Worm (Caenorhabditis elegans) whole organism, midembryonic: ENCODE data around the gene ucr-2.2.
A peak's percentile ranks its signal among the peaks of the same experiment; 100 is the strongest.

Experiments used
- T22C8.4 ChIP-seq: fragments of 200-800 bp; sonication (Bioruptor generic); IDR thresholded peaks from 2 replicates; pipeline ENCODE4 v1.3.6; 2022; ENCODE audit warnings: missing genetic modification characterization, missing compliant biosample characterization
- cog-1 ChIP-seq: sonication (generic microtip); optimal IDR thresholded peaks from 2 replicates; lab custom pipeline; 2016; ENCODE audit warnings: missing genetic modification characterization, missing compliant biosample characterization
- flt-1 ChIP-seq: fragments of 200-800 bp; sonication (Bioruptor generic); IDR thresholded peaks from 2 replicates; pipeline ENCODE4 v1.3.6; 2022; ENCODE audit warnings: missing genetic modification characterization, missing compliant biosample characterization
- klf-2 ChIP-seq: fragments of 200-800 bp; sonication (Bioruptor generic); conservative IDR thresholded peaks from 2 replicates; pipeline ENCODE4 v1.3.6; 2022; ENCODE audit warnings: missing genetic modification reagents, missing genetic modification characterization, missing compliant biosample characterization
- med-1 ChIP-seq: sonication (generic microtip); optimal IDR thresholded peaks from 2 replicates; lab custom pipeline; 2017; ENCODE audit warnings: missing genetic modification characterization, mild to moderate bottlenecking, missing compliant biosample characterization, antibody characterized with exemption, missing genetic modification reagents; ENCODE audit not compliant: insufficient read depth
- ref-1 ChIP-seq: fragments of 200-800 bp; sonication (Bioruptor generic); conservative IDR thresholded peaks from 2 replicates; pipeline ENCODE4 v1.3.6; 2022; ENCODE audit warnings: missing genetic modification reagents, missing genetic modification characterization, missing compliant biosample characterization
- tab-1 ChIP-seq: fragments of 200-800 bp; sonication (Bioruptor generic); IDR thresholded peaks from 2 replicates; pipeline ENCODE4 v1.3.6; 2022; ENCODE audit warnings: missing genetic modification characterization, missing compliant biosample characterization
- ztf-23 ChIP-seq: fragments of 200-800 bp; sonication (Bioruptor generic); IDR thresholded peaks from 2 replicates; pipeline ENCODE4 v1.3.6; 2022; ENCODE audit warnings: missing genetic modification reagents, missing genetic modification characterization, missing compliant biosample characterization
- ztf-29 ChIP-seq: fragments of 200-800 bp; sonication (Bioruptor generic); IDR thresholded peaks from 2 replicates; pipeline ENCODE4 v1.3.6; 2022; ENCODE audit warnings: missing genetic modification reagents, missing genetic modification characterization, missing compliant biosample characterization

ucr-2.2 gene

DNA sequence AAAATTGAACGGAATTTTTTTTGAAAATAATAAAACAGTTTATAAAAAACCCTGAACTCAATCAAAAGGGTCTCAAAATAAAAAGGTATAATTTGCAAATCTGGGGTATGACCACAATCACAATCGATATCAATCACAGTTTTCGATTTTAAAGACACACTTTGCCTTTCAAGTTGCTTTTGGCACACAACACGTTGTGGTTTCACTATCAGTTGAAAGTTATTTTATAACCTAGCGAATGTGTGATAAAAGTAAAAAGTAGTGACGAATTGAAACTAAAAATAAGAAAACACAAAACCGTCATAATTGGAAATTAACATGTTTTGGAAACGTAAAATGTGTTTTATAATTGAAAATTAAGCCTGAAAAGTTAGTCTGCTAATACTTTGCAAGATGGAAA lies 6.0 kb upstream of the ucr-2.2 start:
- no peak for TF ChIP-seq cog-1
- no peak for TF ChIP-seq klf-2 (GFP tag; lab: Robert Waterston, UW)
- TF ChIP-seq T22C8.4 (GFP tag; lab: Robert Waterston, UW), result no peak
- TF ChIP-seq flt-1, result no peak
- TF ChIP-seq ztf-29 (GFP tag; lab: Robert Waterston, UW), result no peak
- TF ChIP-seq tab-1, result no peak
- no peak for TF ChIP-seq med-1 (GFP tag; lab: Kevin White, UChicago)
- no peak for TF ChIP-seq ref-1 (GFP tag; lab: Robert Waterston, UW)
- no peak for TF ChIP-seq ztf-23 (GFP tag; lab: Robert Waterston, UW)

DNA sequence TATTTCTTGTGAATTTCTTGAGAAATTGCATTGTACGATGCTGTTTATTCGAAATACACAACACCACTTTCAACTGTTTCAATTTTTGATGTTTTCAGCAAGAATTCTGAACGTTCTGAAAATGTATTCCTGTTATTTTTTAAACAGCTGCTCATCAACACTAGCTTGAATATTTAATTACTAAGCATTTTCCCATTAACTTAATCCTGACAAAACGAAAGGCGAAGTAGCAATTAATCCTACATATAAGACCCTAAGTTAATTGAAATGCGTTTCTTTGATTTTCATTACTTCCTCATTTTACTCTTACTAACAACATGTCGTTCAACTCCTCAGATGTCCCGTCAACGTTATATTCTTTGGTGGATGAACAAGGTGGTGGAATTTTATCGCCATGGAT lies 5.3 kb upstream of the ucr-2.2 start, which contains the start of gene ocr-3:
ocr-3 (plus strand) TSS at position 301 of the 400 bp plus-strand sequence.
- TF ChIP-seq flt-1 (no peak), med-1 (GFP tag; lab: Kevin White, UChicago) (no peak), klf-2 (GFP tag; lab: Robert Waterston, UW) (no peak), T22C8.4 (GFP tag; lab: Robert Waterston, UW) (no peak), ref-1 (GFP tag; lab: Robert Waterston, UW) (no peak), tab-1 (no peak), cog-1 (no peak), ztf-29 (GFP tag; lab: Robert Waterston, UW) (no peak), ztf-23 (GFP tag; lab: Robert Waterston, UW) (no peak)

DNA sequence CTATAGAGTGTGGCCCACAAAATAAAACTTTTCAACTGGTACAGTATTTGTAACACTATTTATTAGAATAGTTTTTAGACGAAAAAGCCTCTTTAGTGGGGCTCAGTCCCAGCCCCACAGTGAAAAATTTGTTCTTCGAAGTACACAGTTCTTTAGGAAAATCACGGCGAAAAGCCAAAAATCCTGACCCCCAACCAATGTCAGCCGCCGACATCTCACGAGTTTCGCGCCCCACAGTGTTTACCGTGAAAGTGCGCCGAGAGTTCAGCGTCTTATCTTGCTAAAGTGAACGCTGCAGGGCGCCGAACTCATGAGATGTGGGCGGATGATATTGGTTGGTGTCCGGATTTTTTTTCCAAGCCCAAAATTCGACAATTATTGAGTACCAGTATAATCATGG lies 2.7 kb upstream of the ucr-2.2 start:
- TF ChIP-seq ref-1 (GFP tag; lab: Robert Waterston, UW), result no peak
- TF ChIP-seq flt-1, result no peak
- no peak for TF ChIP-seq tab-1
- TF ChIP-seq ztf-23 (GFP tag; lab: Robert Waterston, UW), result no peak
- TF ChIP-seq klf-2 (GFP tag; lab: Robert Waterston, UW), result no peak
- no peak for TF ChIP-seq ztf-29 (GFP tag; lab: Robert Waterston, UW)
- no peak for TF ChIP-seq T22C8.4 (GFP tag; lab: Robert Waterston, UW)
- no peak for TF ChIP-seq cog-1
- TF ChIP-seq med-1 (GFP tag; lab: Kevin White, UChicago), result no peak

DNA sequence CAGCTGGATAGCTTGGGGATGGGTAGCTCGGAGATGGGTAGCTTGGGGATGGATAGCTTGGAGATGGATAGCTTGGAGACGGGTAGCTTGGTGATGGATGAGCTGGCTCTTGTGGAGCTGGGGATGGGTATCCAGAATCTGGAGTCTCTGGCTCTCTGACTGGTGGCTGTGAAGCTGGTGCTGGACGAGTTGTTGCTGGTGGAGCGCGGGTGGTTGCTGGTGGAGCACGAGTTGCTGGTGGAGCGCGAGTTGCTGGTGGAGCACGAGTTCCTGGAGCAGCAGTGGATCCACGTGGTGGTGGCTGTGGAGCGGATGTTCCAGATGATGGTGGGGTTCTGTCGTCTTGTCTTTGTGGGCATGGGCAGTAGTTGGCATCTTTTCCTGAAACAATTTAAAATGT lies 1.5 kb downstream of the ucr-2.2 start:
- TF ChIP-seq tab-1, result no peak

DNA sequence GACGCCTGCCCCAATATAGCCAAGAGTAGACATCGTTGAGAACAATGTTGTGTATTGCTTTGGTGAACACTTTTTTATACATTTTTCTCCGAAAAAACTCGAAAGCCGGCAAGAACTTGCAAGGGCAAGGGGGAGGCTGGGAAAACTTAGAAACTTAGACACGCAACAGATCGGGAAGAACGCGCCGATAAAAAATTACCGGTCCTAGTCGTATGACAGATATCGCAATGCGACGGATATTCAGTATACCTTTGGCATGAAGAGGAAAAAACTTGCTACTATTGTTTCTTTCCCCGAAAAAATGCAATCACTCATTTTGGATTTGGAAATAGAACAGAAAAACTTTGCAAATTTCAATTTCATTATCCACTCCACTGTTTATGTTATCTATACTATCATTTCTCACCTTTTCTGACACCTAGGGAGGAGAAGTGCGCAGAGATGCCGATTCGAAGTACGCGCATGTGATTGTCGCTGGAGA lies 2.8 kb downstream of the ucr-2.2 start, which contains the start of gene col-41:
col-41 (minus strand) TSS at position 51 of the 481 bp plus-strand sequence.
- TF ChIP-seq klf-2 (GFP tag; lab: Robert Waterston, UW), result no peak
- TF ChIP-seq ztf-23 (GFP tag; lab: Robert Waterston, UW), result no peak
- no peak for TF ChIP-seq tab-1
- no peak for TF ChIP-seq T22C8.4 (GFP tag; lab: Robert Waterston, UW)
- no peak for TF ChIP-seq cog-1
- no peak for TF ChIP-seq med-1 (GFP tag; lab: Kevin White, UChicago)
- no peak for TF ChIP-seq flt-1
- TF ChIP-seq ref-1 (GFP tag; lab: Robert Waterston, UW), result no peak
- no peak for TF ChIP-seq ztf-29 (GFP tag; lab: Robert Waterston, UW)

DNA sequence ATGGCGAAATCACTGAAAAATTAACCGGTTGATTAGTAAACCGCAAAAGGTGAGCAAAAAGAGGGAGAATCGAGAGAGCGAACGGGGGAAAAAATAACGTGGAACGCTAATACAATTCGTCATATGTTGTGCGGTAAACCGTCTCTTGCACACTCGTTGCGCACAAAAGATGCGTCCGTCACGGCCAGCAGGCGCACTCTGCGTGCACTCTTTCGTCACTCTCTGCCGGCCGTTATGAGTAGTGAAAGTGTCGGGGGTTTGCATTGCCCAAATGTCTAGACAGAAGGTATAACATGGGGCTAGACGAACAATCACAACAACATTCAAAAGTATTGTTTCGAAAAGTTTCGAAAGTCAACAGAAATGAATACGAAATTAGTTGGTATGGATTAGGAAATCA lies 7.8 kb downstream of the ucr-2.2 start, which contains the start of gene pkhm-2:
pkhm-2 (minus strand) TSS at position 12 of the 400 bp plus-strand sequence.
- no peak for TF ChIP-seq T22C8.4 (GFP tag; lab: Robert Waterston, UW)
- no peak for TF ChIP-seq tab-1
- no peak for TF ChIP-seq med-1 (GFP tag; lab: Kevin White, UChicago)
- peak; percentile 45 for TF ChIP-seq cog-1
- TF ChIP-seq ref-1 (GFP tag; lab: Robert Waterston, UW), result no peak
- TF ChIP-seq ztf-29 (GFP tag; lab: Robert Waterston, UW), result no peak
- TF ChIP-seq klf-2 (GFP tag; lab: Robert Waterston, UW), result 0 out of 2 replicates have a peak, but pooled peaks have one; percentile 4
- TF ChIP-seq flt-1, result peak; percentile 84
- peak; percentile 74 for TF ChIP-seq ztf-23 (GFP tag; lab: Robert Waterston, UW)

DNA sequence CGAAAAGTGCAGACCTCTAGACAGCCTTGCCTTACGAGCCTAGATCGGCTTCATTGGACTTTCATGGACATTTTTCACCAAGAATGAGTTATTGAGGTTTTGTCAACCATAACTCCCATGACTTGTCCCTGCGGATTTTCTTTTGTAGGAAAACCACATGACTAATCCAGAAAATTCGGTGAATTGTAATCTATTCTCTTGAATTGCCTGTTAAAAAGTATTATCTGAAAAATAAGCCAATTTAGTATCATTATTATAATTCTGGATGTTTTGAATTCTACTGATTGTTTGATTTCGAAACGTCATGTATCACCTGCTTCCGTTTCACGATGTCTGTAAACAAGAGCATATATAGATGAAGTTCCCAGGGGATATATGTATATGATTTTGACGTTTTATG lies 14.8 kb downstream of the ucr-2.2 start:
- TF ChIP-seq ref-1 (GFP tag; lab: Robert Waterston, UW), result no peak
- TF ChIP-seq flt-1, result no peak
- no peak for TF ChIP-seq klf-2 (GFP tag; lab: Robert Waterston, UW)
- TF ChIP-seq tab-1, result no peak
- no peak for TF ChIP-seq cog-1
- no peak for TF ChIP-seq ztf-23 (GFP tag; lab: Robert Waterston, UW)
- TF ChIP-seq ztf-29 (GFP tag; lab: Robert Waterston, UW), result no peak
- TF ChIP-seq med-1 (GFP tag; lab: Kevin White, UChicago), result no peak
- TF ChIP-seq T22C8.4 (GFP tag; lab: Robert Waterston, UW), result no peak

DNA sequence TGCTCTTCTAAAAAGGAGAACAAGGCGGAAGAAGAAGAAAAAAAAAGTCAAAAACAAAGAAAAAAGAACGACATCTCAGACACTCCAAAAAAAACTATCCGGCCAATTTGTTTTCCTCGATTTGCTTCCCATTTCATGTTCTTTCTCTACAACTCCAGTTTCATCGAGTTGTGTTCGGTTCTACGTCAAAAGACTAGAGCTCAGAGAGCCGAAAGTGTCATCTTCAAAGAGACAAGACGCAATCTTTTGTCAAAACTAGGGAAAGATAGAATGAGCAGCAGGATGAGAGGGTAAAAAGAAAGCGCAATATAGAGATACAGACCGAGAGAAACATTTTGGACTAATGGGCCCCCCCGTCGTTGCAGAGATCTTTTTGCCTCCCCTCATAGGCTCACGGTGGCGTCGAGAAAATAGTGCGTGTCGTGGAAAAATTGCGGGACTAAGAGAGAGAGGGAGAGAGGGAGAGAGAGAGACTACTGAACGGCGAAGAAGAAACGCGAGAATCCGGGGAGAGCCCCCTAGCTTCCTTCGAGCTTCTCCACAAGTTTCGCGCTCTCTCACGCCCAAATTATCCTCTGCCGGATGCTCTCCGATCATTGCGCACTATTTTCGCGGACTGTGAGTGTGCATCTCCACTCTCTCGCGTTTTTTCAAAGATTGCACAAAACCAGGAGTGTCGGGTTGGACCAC lies 15.4 kb downstream of the ucr-2.2 start:
- TF ChIP-seq T22C8.4 (GFP tag; lab: Robert Waterston, UW), result no peak
- TF ChIP-seq ref-1 (GFP tag; lab: Robert Waterston, UW), result no peak
- TF ChIP-seq ztf-29 (GFP tag; lab: Robert Waterston, UW), result no peak
- TF ChIP-seq klf-2 (GFP tag; lab: Robert Waterston, UW), result no peak
- TF ChIP-seq cog-1, result peak; percentile 29
- 0 out of 2 replicates have a peak, but pooled peaks have one; percentile 26 for TF ChIP-seq tab-1
- no peak for TF ChIP-seq ztf-23 (GFP tag; lab: Robert Waterston, UW)
- TF ChIP-seq med-1 (GFP tag; lab: Kevin White, UChicago), result no peak
- TF ChIP-seq flt-1, result no peak

DNA sequence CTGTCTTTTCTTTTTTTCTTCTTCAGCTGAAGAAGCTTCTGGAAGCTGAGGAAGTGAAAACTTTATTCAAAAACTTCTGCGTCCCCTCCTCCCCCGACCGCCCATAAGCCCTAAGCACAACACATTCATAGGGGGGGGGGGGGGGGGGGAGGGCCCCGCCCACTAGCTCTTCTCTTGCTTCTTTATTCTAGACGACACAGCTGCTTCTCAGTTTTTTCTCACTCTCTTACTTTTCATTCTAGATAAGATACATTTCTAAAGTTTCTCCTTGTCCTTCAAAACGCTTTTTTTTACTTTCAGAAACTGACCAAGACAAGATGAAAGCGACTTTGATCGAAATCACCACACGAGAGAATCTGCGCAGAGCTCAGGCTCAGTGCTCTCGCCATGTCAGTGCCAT lies 16.1 kb downstream of the ucr-2.2 start, which contains the start of gene T10B10.4:
T10B10.4 (plus strand) TSS at position 301 of the 400 bp plus-strand sequence.
- TF ChIP-seq cog-1, result no peak
- TF ChIP-seq ztf-23 (GFP tag; lab: Robert Waterston, UW), result no peak
- TF ChIP-seq med-1 (GFP tag; lab: Kevin White, UChicago), result no peak
- TF ChIP-seq ref-1 (GFP tag; lab: Robert Waterston, UW), result no peak
- no peak for TF ChIP-seq flt-1
- no peak for TF ChIP-seq ztf-29 (GFP tag; lab: Robert Waterston, UW)
- no peak for TF ChIP-seq tab-1
- TF ChIP-seq klf-2 (GFP tag; lab: Robert Waterston, UW), result no peak
- no peak for TF ChIP-seq T22C8.4 (GFP tag; lab: Robert Waterston, UW)
